Comparison of ENCODE assay signal across 1 fruit fly cellular context in genomic region chr3L:2479250-2479649, dm6.
TF ChIP-seq lines count a peak whose summit lies in the region.

No protein-coding gene starts in this region.

TF ChIP-seq in whole organism, embryonic, 481 proteins besides CTCF, POLR2A, EP300 and RAD21 (continued from another document and continues in another):
- peak; percentile 41 for TF ChIP-seq CG15696 (tag; optimal IDR thresholded peaks at IDR 0.05; lab: Kevin White, UChicago)
- TF ChIP-seq Asciz (GFP tag; optimal IDR thresholded peaks at IDR 0.05; lab: Kevin White, UChicago) = peak; percentile 28
- TF ChIP-seq Mes4 (GFP tag; optimal IDR thresholded peaks at IDR 0.05; lab: Kevin White, UChicago) = peak; percentile 49
- no peak for TF ChIP-seq Side (GFP tag; optimal IDR thresholded peaks at IDR 0.05; lab: Kevin White, UChicago)
- TF ChIP-seq shn (GFP tag; optimal IDR thresholded peaks at IDR 0.05; lab: Kevin White, UChicago) = no peak
- peak; percentile 14 for TF ChIP-seq CG9609 (GFP tag; optimal IDR thresholded peaks at IDR 0.05; lab: Kevin White, UChicago)
- TF ChIP-seq CkIIα-i1 (GFP tag; IDR thresholded peaks at IDR 0.05; lab: Robert Waterston, UW) = no peak
- no peak for TF ChIP-seq CG31388 (GFP tag; optimal IDR thresholded peaks at IDR 0.05; lab: Kevin White, UChicago)
- TF ChIP-seq CG4730 (GFP tag; IDR thresholded peaks at IDR 0.05; lab: Robert Waterston, UW) = no peak
- TF ChIP-seq Scr (GFP tag; IDR thresholded peaks at IDR 0.05; lab: Robert Waterston, UW; ENCODE audit: partially characterized antibody) = no peak
- TF ChIP-seq CG7745 (tag; optimal IDR thresholded peaks at IDR 0.05; lab: Kevin White, UChicago) = no peak
- peak; percentile 67 for TF ChIP-seq cwo (GFP tag; optimal IDR thresholded peaks at IDR 0.05; lab: Kevin White, UChicago)
- no peak for TF ChIP-seq Med (GFP tag; lab: Kevin White, UChicago)
- no peak for TF ChIP-seq yki (optimal IDR thresholded peaks at IDR 0.05; lab: Kevin White, UChicago)
- TF ChIP-seq CG18619 (GFP tag; optimal IDR thresholded peaks at IDR 0.05; lab: Kevin White, UChicago) = no peak
- no peak for TF ChIP-seq psq (GFP tag; optimal IDR thresholded peaks at IDR 0.05; lab: Kevin White, UChicago)
- peak; percentile 59 for TF ChIP-seq zen (tag; optimal IDR thresholded peaks at IDR 0.05; lab: Kevin White, UChicago)
- no peak; the same call in 1 of the 2 replicates for TF ChIP-seq Atf6 (GFP tag; IDR thresholded peaks at IDR 0.05; lab: Robert Waterston, UW)
- TF ChIP-seq tup (GFP tag; optimal IDR thresholded peaks at IDR 0.05; lab: Kevin White, UChicago) = no peak
- no peak for TF ChIP-seq maf-S (GFP tag; optimal IDR thresholded peaks at IDR 0.05; lab: Kevin White, UChicago)
- peak; percentile 45 for TF ChIP-seq Spps (tag; optimal IDR thresholded peaks at IDR 0.05; lab: Kevin White, UChicago)
- TF ChIP-seq Ravus (GFP tag; IDR thresholded peaks at IDR 0.05; lab: Robert Waterston, UW) = no peak
- TF ChIP-seq dati (GFP tag; IDR thresholded peaks at IDR 0.05; lab: Robert Waterston, UW) = no peak
- peak; percentile 12 for TF ChIP-seq pho (GFP tag; optimal IDR thresholded peaks at IDR 0.05; lab: Kevin White, UChicago)
- peak; percentile 43 for TF ChIP-seq Hmr (GFP tag; optimal IDR thresholded peaks at IDR 0.05; lab: Kevin White, UChicago)
- TF ChIP-seq CG3995 (GFP tag; optimal IDR thresholded peaks at IDR 0.05; lab: Kevin White, UChicago) = no peak
- TF ChIP-seq CG10654 (GFP tag; optimal IDR thresholded peaks at IDR 0.05; lab: Kevin White, UChicago) = peak; percentile 41
- TF ChIP-seq CG10543 (GFP tag; optimal IDR thresholded peaks at IDR 0.05; lab: Kevin White, UChicago) = no peak
- TF ChIP-seq CG1832 (GFP tag; optimal IDR thresholded peaks at IDR 0.05; lab: Kevin White, UChicago) = no peak
- no peak for TF ChIP-seq Hand (GFP tag; optimal IDR thresholded peaks at IDR 0.05; lab: Kevin White, UChicago)
- peak; percentile 30 for TF ChIP-seq tin (GFP tag; optimal IDR thresholded peaks at IDR 0.05; lab: Kevin White, UChicago)
- TF ChIP-seq Mrtf (GFP tag; IDR thresholded peaks at IDR 0.05; lab: Robert Waterston, UW) = no peak
- no peak for TF ChIP-seq Sin3A (optimal IDR thresholded peaks at IDR 0.05; lab: Kevin White, UChicago)
- no peak for TF ChIP-seq Dref (GFP tag; IDR thresholded peaks at IDR 0.05; lab: Robert Waterston, UW)
- peak; percentile 60 for TF ChIP-seq trem (tag; optimal IDR thresholded peaks at IDR 0.05; lab: Kevin White, UChicago)
- TF ChIP-seq Ada2b (GFP tag; IDR thresholded peaks at IDR 0.05; lab: Robert Waterston, UW) = peak; percentile 46; the same call in 1 of the 2 replicates
- TF ChIP-seq Dek (tag; optimal IDR thresholded peaks at IDR 0.05; lab: Kevin White, UChicago) = no peak
- no peak for TF ChIP-seq pum (GFP tag; optimal IDR thresholded peaks at IDR 0.05; lab: Kevin White, UChicago)
- no peak for TF ChIP-seq fd3F (GFP tag; optimal IDR thresholded peaks at IDR 0.05; lab: Kevin White, UChicago)
- no peak for TF ChIP-seq dpn (GFP tag; optimal IDR thresholded peaks at IDR 0.05; lab: Kevin White, UChicago)
- TF ChIP-seq Gsc (GFP tag; IDR thresholded peaks at IDR 0.05; lab: Robert Waterston, UW) = no peak
- TF ChIP-seq D (optimal IDR thresholded peaks at IDR 0.05; lab: Kevin White, UChicago) = no peak
- TF ChIP-seq D (GFP tag; optimal IDR thresholded peaks at IDR 0.05; lab: Kevin White, UChicago) = peak; percentile 48
- peak; percentile 6 to 39 for TF ChIP-seq Hr51 (GFP tag; optimal IDR thresholded peaks at IDR 0.05; lab: Kevin White, UChicago)
- no peak for TF ChIP-seq CG7372 (GFP tag; IDR thresholded peaks at IDR 0.05; lab: Robert Waterston, UW)
- TF ChIP-seq bigmax (GFP tag; optimal IDR thresholded peaks at IDR 0.05; lab: Kevin White, UChicago) = no peak
- no peak for TF ChIP-seq MESR4 (GFP tag; optimal IDR thresholded peaks at IDR 0.05; lab: Kevin White, UChicago)
- peak; percentile 61 for TF ChIP-seq CG14710 (tag; optimal IDR thresholded peaks at IDR 0.05; lab: Kevin White, UChicago)
- peak; percentile 33 for TF ChIP-seq CG1603 (tag; optimal IDR thresholded peaks at IDR 0.05; lab: Kevin White, UChicago)
- peak; percentile 48 for TF ChIP-seq CG13424 (tag; optimal IDR thresholded peaks at IDR 0.05; lab: Kevin White, UChicago)
- TF ChIP-seq CG17328 (GFP tag; IDR thresholded peaks at IDR 0.05; lab: Robert Waterston, UW) = peak; percentile 52; the same call in 1 of the 2 replicates
- TF ChIP-seq CG16813 (GFP tag; IDR thresholded peaks at IDR 0.05; lab: Robert Waterston, UW; ENCODE audit: partially characterized antibody) = no peak
- TF ChIP-seq Mad (GFP tag; optimal IDR thresholded peaks at IDR 0.05; lab: Kevin White, UChicago) = no peak
- TF ChIP-seq CG3163 (GFP tag; optimal IDR thresholded peaks at IDR 0.05; lab: Kevin White, UChicago) = no peak
- peak; percentile 53 for TF ChIP-seq CG8924 (tag; optimal IDR thresholded peaks at IDR 0.05; lab: Kevin White, UChicago)
- TF ChIP-seq corto (GFP tag; optimal IDR thresholded peaks at IDR 0.05; lab: Kevin White, UChicago) = peak; percentile 49
- TF ChIP-seq crc (GFP tag; optimal IDR thresholded peaks at IDR 0.05; lab: Kevin White, UChicago) = no peak
- peak; percentile 56 for TF ChIP-seq Deaf1 (tag; optimal IDR thresholded peaks at IDR 0.05; lab: Kevin White, UChicago)
- 0 out of 2 replicates have a peak, but pooled peaks have one; percentile 20 for TF ChIP-seq CG4404 (GFP tag; IDR thresholded peaks at IDR 0.05; lab: Robert Waterston, UW)
- TF ChIP-seq Dip3 (GFP tag; optimal IDR thresholded peaks at IDR 0.05; lab: Kevin White, UChicago) = no peak
- peak; percentile 31; the same call in 1 of the 3 replicates for TF ChIP-seq CG7357 (GFP tag; IDR thresholded peaks at IDR 0.05; lab: Robert Waterston, UW)
- peak; percentile 51 for TF ChIP-seq CG8290 (GFP tag; optimal IDR thresholded peaks at IDR 0.05; lab: Kevin White, UChicago)
- no peak for TF ChIP-seq CG8290 (tag; optimal IDR thresholded peaks at IDR 0.05; lab: Kevin White, UChicago)
- TF ChIP-seq HLHmδ (GFP tag; optimal IDR thresholded peaks at IDR 0.05; lab: Kevin White, UChicago) = no peak
- TF ChIP-seq CG9215 (GFP tag; IDR thresholded peaks at IDR 0.05; lab: Robert Waterston, UW) = no peak
- TF ChIP-seq scrt (GFP tag; optimal IDR thresholded peaks at IDR 0.05; lab: Kevin White, UChicago) = peak; percentile 12
- TF ChIP-seq gsb-n (tag; optimal IDR thresholded peaks at IDR 0.05; lab: Kevin White, UChicago) = peak; percentile 42
- peak; percentile 77 for TF ChIP-seq CG7839 (tag; optimal IDR thresholded peaks at IDR 0.05; lab: Kevin White, UChicago)
- TF ChIP-seq CG3281 (GFP tag; optimal IDR thresholded peaks at IDR 0.05; lab: Kevin White, UChicago) = peak; percentile 44
- TF ChIP-seq sqz (GFP tag; optimal IDR thresholded peaks at IDR 0.05; lab: Kevin White, UChicago) = peak; percentile 19
- TF ChIP-seq CG18599 (GFP tag; optimal IDR thresholded peaks at IDR 0.05; lab: Kevin White, UChicago) = peak; percentile 55
- TF ChIP-seq BEAF-32 (GFP tag; optimal IDR thresholded peaks at IDR 0.05; lab: Kevin White, UChicago) = no peak
- no peak for TF ChIP-seq fu2 (GFP tag; optimal IDR thresholded peaks at IDR 0.05; lab: Kevin White, UChicago)
- TF ChIP-seq CG31441 (GFP tag; IDR thresholded peaks at IDR 0.05; lab: Robert Waterston, UW) = peak; percentile 79
- TF ChIP-seq Tbp (GFP tag; optimal IDR thresholded peaks at IDR 0.05; lab: Kevin White, UChicago) = no peak
- TF ChIP-seq repo (GFP tag; optimal IDR thresholded peaks at IDR 0.05; lab: Kevin White, UChicago) = no peak
- no peak for TF ChIP-seq br (optimal IDR thresholded peaks at IDR 0.05; lab: Kevin White, UChicago)
- no peak for TF ChIP-seq Dbx (GFP tag; IDR thresholded peaks at IDR 0.05; lab: Robert Waterston, UW)
- TF ChIP-seq CG17359 (tag; optimal IDR thresholded peaks at IDR 0.05; lab: Kevin White, UChicago) = peak; percentile 49
- TF ChIP-seq CG1647 (GFP tag; optimal IDR thresholded peaks at IDR 0.05; lab: Kevin White, UChicago) = no peak
- peak; percentile 39 for TF ChIP-seq CG10209 (GFP tag; optimal IDR thresholded peaks at IDR 0.05; lab: Kevin White, UChicago)
- TF ChIP-seq ERR (GFP tag; optimal IDR thresholded peaks at IDR 0.05; lab: Kevin White, UChicago) = no peak
- TF ChIP-seq pan (optimal IDR thresholded peaks at IDR 0.05; lab: Kevin White, UChicago) = no peak
- no peak for TF ChIP-seq pan (GFP tag; optimal IDR thresholded peaks at IDR 0.05 in 1 of 2, IDR thresholded peaks at IDR 0.05 in 1 of 2)
- peak; percentile 71 for TF ChIP-seq lab (GFP tag; optimal IDR thresholded peaks at IDR 0.05; lab: Kevin White, UChicago)
- TF ChIP-seq phol (tag; optimal IDR thresholded peaks at IDR 0.05; lab: Kevin White, UChicago) = peak; percentile 76
- peak; percentile 75 for TF ChIP-seq gem (tag; optimal IDR thresholded peaks at IDR 0.05; lab: Kevin White, UChicago)
- peak; percentile 19 for TF ChIP-seq CG15514 (GFP tag; optimal IDR thresholded peaks at IDR 0.05; lab: Kevin White, UChicago)
- TF ChIP-seq amos (GFP tag; IDR thresholded peaks at IDR 0.05; lab: Robert Waterston, UW; ENCODE audit: partially characterized antibody) = no peak
- no peak for TF ChIP-seq CG8765 (GFP tag; IDR thresholded peaks at IDR 0.05; lab: Robert Waterston, UW)
- TF ChIP-seq PHDP (tag; optimal IDR thresholded peaks at IDR 0.05; lab: Kevin White, UChicago) = peak; percentile 42
- peak; percentile 33 for TF ChIP-seq ATbp (GFP tag; optimal IDR thresholded peaks at IDR 0.05; lab: Kevin White, UChicago)
- TF ChIP-seq MBD-R2 (GFP tag; IDR thresholded peaks at IDR 0.05; lab: Robert Waterston, UW) = peak; percentile 18; the same call in 1 of the 2 replicates
- peak; percentile 58 for TF ChIP-seq nmo (GFP tag; optimal IDR thresholded peaks at IDR 0.05; lab: Kevin White, UChicago)
- no peak for TF ChIP-seq CG34224 (GFP tag; IDR thresholded peaks at IDR 0.05; lab: Robert Waterston, UW; ENCODE audit: partially characterized antibody)
- peak; percentile 19 for TF ChIP-seq CG11723 (GFP tag; optimal IDR thresholded peaks at IDR 0.05; lab: Kevin White, UChicago)
- peak; percentile 31 for TF ChIP-seq CG2202 (tag; optimal IDR thresholded peaks at IDR 0.05; lab: Kevin White, UChicago)
- 0 out of 2 replicates have a peak, but pooled peaks have one; percentile 16 for TF ChIP-seq E2f1 (GFP tag; IDR thresholded peaks at IDR 0.05; lab: Robert Waterston, UW)
- TF ChIP-seq Sox100B (GFP tag; optimal IDR thresholded peaks at IDR 0.05; lab: Kevin White, UChicago) = peak; percentile 73
- no peak for TF ChIP-seq CG1024 (GFP tag; IDR thresholded peaks at IDR 0.05; lab: Robert Waterston, UW)
- TF ChIP-seq B-H2 (GFP tag; optimal IDR thresholded peaks at IDR 0.05; lab: Kevin White, UChicago) = no peak
- peak; percentile 39 for TF ChIP-seq CG4424 (GFP tag; optimal IDR thresholded peaks at IDR 0.05; lab: Kevin White, UChicago)
- peak; percentile 20 for TF ChIP-seq CG9817 (tag; optimal IDR thresholded peaks at IDR 0.05; lab: Kevin White, UChicago)
- TF ChIP-seq CG30403 (GFP tag; optimal IDR thresholded peaks at IDR 0.05; lab: Kevin White, UChicago) = peak; percentile 54
- peak; percentile 60 for TF ChIP-seq Fer1 (GFP tag; optimal IDR thresholded peaks at IDR 0.05; lab: Kevin White, UChicago)
- no peak for TF ChIP-seq CG9932 (GFP tag; IDR thresholded peaks at IDR 0.05; lab: Robert Waterston, UW)
- TF ChIP-seq CG33557 (GFP tag; optimal IDR thresholded peaks at IDR 0.05; lab: Kevin White, UChicago) = peak; percentile 20
- peak; percentile 8 for TF ChIP-seq dm (GFP tag; optimal IDR thresholded peaks at IDR 0.05; lab: Kevin White, UChicago)
- TF ChIP-seq Sry-δ (GFP tag; optimal IDR thresholded peaks at IDR 0.05; lab: Kevin White, UChicago) = no peak
- TF ChIP-seq salm (tag; optimal IDR thresholded peaks at IDR 0.05; lab: Kevin White, UChicago) = peak; percentile 2
- TF ChIP-seq otp (GFP tag; IDR thresholded peaks at IDR 0.05; lab: Robert Waterston, UW) = no peak
- no peak for TF ChIP-seq CG11560 (tag; IDR thresholded peaks at IDR 0.05; lab: Robert Waterston, UW)
- peak; percentile 19 for TF ChIP-seq CHES-1-like (GFP tag; optimal IDR thresholded peaks at IDR 0.05; lab: Kevin White, UChicago)
- peak; percentile 80 for TF ChIP-seq Blimp-1 (GFP tag; optimal IDR thresholded peaks at IDR 0.05; lab: Kevin White, UChicago)
- TF ChIP-seq CG15073 (GFP tag; optimal IDR thresholded peaks at IDR 0.05; lab: Kevin White, UChicago) = no peak
- no peak for TF ChIP-seq CG17802 (tag; optimal IDR thresholded peaks at IDR 0.05; lab: Kevin White, UChicago)
- TF ChIP-seq B-H1 (GFP tag; IDR thresholded peaks at IDR 0.05; lab: Robert Waterston, UW) = no peak
- TF ChIP-seq CG11247 (GFP tag; IDR thresholded peaks at IDR 0.05; lab: Robert Waterston, UW) = no peak
- no peak for TF ChIP-seq inv (GFP tag; IDR thresholded peaks at IDR 0.05; lab: Robert Waterston, UW; ENCODE audit: partially characterized antibody)
- TF ChIP-seq CG3726 (GFP tag; IDR thresholded peaks at IDR 0.05; lab: Robert Waterston, UW) = no peak
- no peak for TF ChIP-seq Dp (GFP tag; optimal IDR thresholded peaks at IDR 0.05; lab: Kevin White, UChicago)
- TF ChIP-seq run (tag; optimal IDR thresholded peaks at IDR 0.05; lab: Kevin White, UChicago) = no peak
- no peak for TF ChIP-seq sna (GFP tag; IDR thresholded peaks at IDR 0.05; lab: Robert Waterston, UW; ENCODE audit: partially characterized antibody)
- no peak for TF ChIP-seq Myb (GFP tag; optimal IDR thresholded peaks at IDR 0.05; lab: Kevin White, UChicago)
- TF ChIP-seq nerfin-1 (tag; optimal IDR thresholded peaks at IDR 0.05; lab: Kevin White, UChicago) = no peak
- TF ChIP-seq Ssrp (tag; optimal IDR thresholded peaks at IDR 0.05; lab: Kevin White, UChicago) = peak; percentile 24
- no peak for TF ChIP-seq Hr39 (optimal IDR thresholded peaks at IDR 0.05; lab: Kevin White, UChicago)
- TF ChIP-seq slbo (GFP tag; IDR thresholded peaks at IDR 0.05; lab: Robert Waterston, UW) = peak; percentile 13; the same call in 1 of the 2 replicates
- no peak for TF ChIP-seq CG30431 (GFP tag; optimal IDR thresholded peaks at IDR 0.05; lab: Kevin White, UChicago)
- peak; percentile 40 for TF ChIP-seq CG10147 (GFP tag; optimal IDR thresholded peaks at IDR 0.05; lab: Kevin White, UChicago)
- no peak for TF ChIP-seq cato (GFP tag; optimal IDR thresholded peaks at IDR 0.05; lab: Kevin White, UChicago; ENCODE audit: borderline replicate concordance)
- no peak for TF ChIP-seq CG31224 (GFP tag; IDR thresholded peaks at IDR 0.05; lab: Robert Waterston, UW)
- no peak for TF ChIP-seq CG6765 (GFP tag; optimal IDR thresholded peaks at IDR 0.05; lab: Kevin White, UChicago)
- TF ChIP-seq Antp (GFP tag; optimal IDR thresholded peaks at IDR 0.05; lab: Kevin White, UChicago) = no peak
- peak; percentile 56 for TF ChIP-seq CG6689 (GFP tag; IDR thresholded peaks at IDR 0.05; lab: Robert Waterston, UW)
- TF ChIP-seq chn (GFP tag; optimal IDR thresholded peaks at IDR 0.05; lab: Kevin White, UChicago) = peak; percentile 41
